Worm (Caenorhabditis elegans): Measurements from ENCODE around the gene R07E3.7.
A peak's percentile ranks its signal among the peaks of the same experiment; 100 is the strongest.

The R07E3.7 gene

ce11 chrX:10396509-10397292, 41.2 kb upstream of the R07E3.7 start, which contains the start of gene pkn-1:
pkn-1 (plus strand) TSS chrX:10397242.
- TF ChIP-seq F13H6.1 (tag; optimal IDR thresholded peaks at IDR 0.05) (no peak), sox-4 (tag; optimal IDR thresholded peaks at IDR 0.05) (no peak), ceh-22 (tag; optimal IDR thresholded peaks at IDR 0.05) (no peak), ceh-31 (tag; optimal IDR thresholded peaks at IDR 0.05) (no peak), lim-6 (tag; optimal IDR thresholded peaks at IDR 0.05) (no peak), unc-3 (GFP tag; conservative IDR thresholded peaks at IDR 0.05) (no peak), unc-3 (tag; optimal IDR thresholded peaks at IDR 0.05) (peak; percentile 4)

- TF ChIP-seq ref-2 (tag; optimal IDR thresholded peaks at IDR 0.05), result peak; percentile 11
- TF ChIP-seq unc-55 (GFP tag; optimal IDR thresholded peaks at IDR 0.05), result no peak
- TF ChIP-seq sdc-2 (tag; optimal IDR thresholded peaks at IDR 0.05), result peak; percentile 44
- no peak for TF ChIP-seq tbx-7 (tag; optimal IDR thresholded peaks at IDR 0.05)
- TF ChIP-seq C38D4.7 (GFP tag; optimal IDR thresholded peaks at IDR 0.05), result no peak
- TF ChIP-seq che-1 (tag; optimal IDR thresholded peaks at IDR 0.05), result peak; percentile 4
- TF ChIP-seq hlh-8 (tag; optimal IDR thresholded peaks at IDR 0.05), result no peak
- TF ChIP-seq rnt-1 (tag; optimal IDR thresholded peaks at IDR 0.05), result peak; percentile 20
- peak; percentile 16 for TF ChIP-seq F13H6.1 (tag; optimal IDR thresholded peaks at IDR 0.05)
- no peak for TF ChIP-seq hlh-6 (tag; optimal IDR thresholded peaks at IDR 0.05)
- no peak for TF ChIP-seq ceh-48 (tag; optimal IDR thresholded peaks at IDR 0.05)
- TF ChIP-seq madf-2 (tag; optimal IDR thresholded peaks at IDR 0.05), result no peak
- no peak for TF ChIP-seq ceh-24 (tag; optimal IDR thresholded peaks at IDR 0.05)
- no peak for TF ChIP-seq pat-9 (tag; optimal IDR thresholded peaks at IDR 0.05)
- TF ChIP-seq ceh-18 (tag; optimal IDR thresholded peaks at IDR 0.05), result peak; percentile 23
- TF ChIP-seq elt-2 (tag; optimal IDR thresholded peaks at IDR 0.05), result no peak
- peak; percentile 5 for TF ChIP-seq nfya-1 (tag; optimal IDR thresholded peaks at IDR 0.05)
- peak; percentile 61 for TF ChIP-seq tbx-2 (tag; optimal IDR thresholded peaks at IDR 0.05)
- peak; percentile 40 for TF ChIP-seq unc-42 (tag; optimal IDR thresholded peaks at IDR 0.05)
- TF ChIP-seq ceh-2 (tag; optimal IDR thresholded peaks at IDR 0.05), result no peak
- no peak for TF ChIP-seq lin-11 (tag; optimal IDR thresholded peaks at IDR 0.05)
- TF ChIP-seq npax-4 (tag; optimal IDR thresholded peaks at IDR 0.05), result no peak
- TF ChIP-seq ets-4 (tag; optimal IDR thresholded peaks at IDR 0.05), result peak; percentile 12
- no peak for TF ChIP-seq pha-4 (tag; optimal IDR thresholded peaks at IDR 0.05)
- peak; percentile 19 for TF ChIP-seq pros-1 (tag; optimal IDR thresholded peaks at IDR 0.05)
- TF ChIP-seq ttx-3 (tag; optimal IDR thresholded peaks at IDR 0.05), result no peak
- no peak for TF ChIP-seq dmd-4 (tag; optimal IDR thresholded peaks at IDR 0.05; ENCODE audit: borderline replicate concordance)
- no peak for TF ChIP-seq ceh-6 (GFP tag; optimal IDR thresholded peaks at IDR 0.05)
- TF ChIP-seq zip-5 (tag; optimal IDR thresholded peaks at IDR 0.05), result no peak
- peak; percentile 55 for TF ChIP-seq ceh-31 (tag; optimal IDR thresholded peaks at IDR 0.05)
- no peak for TF ChIP-seq C08G9.2 (tag; optimal IDR thresholded peaks at IDR 0.05)
- TF ChIP-seq hlh-30 (tag; optimal IDR thresholded peaks at IDR 0.05; ENCODE audit: insufficient read depth), result no peak
- no peak for TF ChIP-seq pqm-1 (tag; optimal IDR thresholded peaks at IDR 0.05)
- TF ChIP-seq nhr-11 (tag; optimal IDR thresholded peaks at IDR 0.05), result no peak
- TF ChIP-seq pag-3 (tag; optimal IDR thresholded peaks at IDR 0.05; ENCODE audit: borderline replicate concordance), result no peak
- no peak for TF ChIP-seq fkh-10 (GFP tag; optimal IDR thresholded peaks at IDR 0.05)
- TF ChIP-seq ceh-34 (tag; optimal IDR thresholded peaks at IDR 0.05), result no peak
- TF ChIP-seq hlh-15 (tag; optimal IDR thresholded peaks at IDR 0.05), result no peak
- peak; percentile 24 for TF ChIP-seq ceh-14 (tag; optimal IDR thresholded peaks at IDR 0.05)
- TF ChIP-seq K02D7.2 (tag; optimal IDR thresholded peaks at IDR 0.05), result no peak
- TF ChIP-seq T23F11.4 (GFP tag; optimal IDR thresholded peaks at IDR 0.05), result no peak
- no peak for TF ChIP-seq Y22D7AL.16 (tag; optimal IDR thresholded peaks at IDR 0.05)
- TF ChIP-seq unc-3 (GFP tag; conservative IDR thresholded peaks at IDR 0.05), result no peak
- no peak for TF ChIP-seq unc-3 (tag; optimal IDR thresholded peaks at IDR 0.05)
- no peak for TF ChIP-seq gmeb-2 (tag; optimal IDR thresholded peaks at IDR 0.05)
- TF ChIP-seq ztf-16 (tag; optimal IDR thresholded peaks at IDR 0.05), result no peak
- TF ChIP-seq pax-1 (tag; optimal IDR thresholded peaks at IDR 0.05), result no peak
These were observed 40.1 kb upstream of the R07E3.7 start for ce11 chrX:10395668-10396067.
